Worm (Caenorhabditis elegans): ENCODE results near the gene ZK666.12.
A peak's percentile ranks its signal among the peaks of the same experiment; 100 is the strongest.

ZK666.12 gene

DNA sequence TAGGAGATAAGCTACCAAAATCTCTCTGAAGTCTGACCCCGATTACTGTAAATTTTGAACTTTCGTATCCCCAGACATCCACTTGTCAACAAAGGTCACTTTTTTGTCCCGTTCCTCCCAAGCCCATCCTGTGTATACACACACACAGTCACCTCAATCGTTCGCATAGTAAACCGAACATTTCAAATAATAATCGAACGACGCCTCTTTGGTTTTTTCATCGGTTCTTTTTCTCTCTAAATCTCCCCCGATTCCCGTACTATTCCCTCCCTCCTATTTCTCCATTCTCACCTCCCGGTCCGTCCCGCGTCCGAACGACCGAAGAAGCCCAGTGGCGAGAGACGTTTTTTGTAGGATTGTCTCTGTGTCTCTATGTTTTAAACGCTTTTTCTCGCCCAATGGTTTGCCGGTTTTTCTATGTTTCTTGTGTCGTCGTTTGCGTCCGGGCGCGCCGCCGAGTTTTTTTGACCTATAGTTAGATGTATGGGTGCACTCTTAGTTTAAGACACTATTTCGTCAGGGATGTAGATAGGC, 33.3 kb downstream of the ZK666.12 start:
- no peak for TF ChIP-seq nhr-84 (tag; optimal IDR thresholded peaks at IDR 0.05)
- peak; percentile 31 for TF ChIP-seq blmp-1 (tag; optimal IDR thresholded peaks at IDR 0.05)
- peak; percentile 12 for TF ChIP-seq lin-14 (GFP tag; optimal IDR thresholded peaks at IDR 0.05)

- TF ChIP-seq Y116A8C.19 (tag; optimal IDR thresholded peaks at IDR 0.05; ENCODE audit: borderline replicate concordance) (no peak), elt-3 (tag; optimal IDR thresholded peaks at IDR 0.05) (no peak)
Observed at ce11 chrII:10530907-10531306, 34.9 kb downstream of the ZK666.12 start.

ce11 chrII:10531604-10532003, 35.6 kb downstream of the ZK666.12 start:
- TF ChIP-seq dpl-1 (GFP tag; optimal IDR thresholded peaks at IDR 0.05), result no peak
- no peak for TF ChIP-seq ces-1 (GFP tag; optimal IDR thresholded peaks at IDR 0.05)
- TF ChIP-seq pax-3 (tag; optimal IDR thresholded peaks at IDR 0.05), result no peak
- no peak for TF ChIP-seq ceh-82 (tag; optimal IDR thresholded peaks at IDR 0.05)
- no peak for TF ChIP-seq Y116A8C.19 (tag; optimal IDR thresholded peaks at IDR 0.05; ENCODE audit: borderline replicate concordance)
- TF ChIP-seq nhr-77 (tag; optimal IDR thresholded peaks at IDR 0.05), result no peak
- no peak for TF ChIP-seq nhr-76 (tag; optimal IDR thresholded peaks at IDR 0.05)
- TF ChIP-seq xbp-1 (tag; optimal IDR thresholded peaks at IDR 0.05), result no peak
- TF ChIP-seq hpl-2 (GFP tag; optimal IDR thresholded peaks at IDR 0.05), result no peak
- TF ChIP-seq efl-1 (optimal IDR thresholded peaks at IDR 0.05), result no peak
- TF ChIP-seq efl-1 (GFP tag; optimal IDR thresholded peaks at IDR 0.05 in 1 of 2), result no peak
- no peak for TF ChIP-seq ets-5 (GFP tag; IDR thresholded peaks at IDR 0.05)
- no peak for TF ChIP-seq nhr-85 (tag)
- TF ChIP-seq pqm-1 (tag; optimal IDR thresholded peaks at IDR 0.05), result no peak
- TF ChIP-seq fos-1 (tag; optimal IDR thresholded peaks at IDR 0.05), result no peak
- no peak for TF ChIP-seq nhr-12 (tag; optimal IDR thresholded peaks at IDR 0.05)

- no peak for TF ChIP-seq swsn-7 (tag; optimal IDR thresholded peaks at IDR 0.05)
- TF ChIP-seq efl-3 (GFP tag; optimal IDR thresholded peaks at IDR 0.05), result no peak
- no peak for TF ChIP-seq C04F5.9 (tag; optimal IDR thresholded peaks at IDR 0.05)
- TF ChIP-seq pax-3 (tag; optimal IDR thresholded peaks at IDR 0.05), result no peak
- no peak for TF ChIP-seq lsy-2 (tag; optimal IDR thresholded peaks at IDR 0.05)
- peak; percentile 34 for TF ChIP-seq nhr-85 (tag)
- no peak for TF ChIP-seq hpl-2 (GFP tag; optimal IDR thresholded peaks at IDR 0.05)
Observed at ce11 chrII:10533985-10534384, 38.0 kb downstream of the ZK666.12 start.

DNA sequence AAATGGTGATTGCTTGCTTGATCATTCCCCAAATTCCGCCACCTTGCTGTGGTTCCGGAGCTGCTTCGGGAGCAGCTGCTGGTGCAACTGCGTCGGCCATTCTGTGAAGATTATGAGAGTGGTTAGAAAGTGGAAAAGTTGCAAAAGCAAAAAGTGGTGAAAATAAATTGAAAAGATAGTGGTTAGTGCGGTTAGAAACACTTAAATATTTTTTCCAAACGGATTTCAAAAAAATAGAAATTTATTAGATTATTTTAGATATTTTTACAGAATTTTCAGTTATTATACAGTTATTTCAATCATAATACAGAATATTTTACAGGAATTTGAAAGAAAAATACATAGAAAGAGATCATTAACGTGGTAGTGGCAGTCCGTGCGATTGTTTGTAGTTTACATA, 41.6 kb downstream of the ZK666.12 start, which contains the start of gene R166.2:
TSS of gene R166.2 (minus strand) at position 101 of the 400 bp plus-strand sequence.
- TF ChIP-seq C16A3.4 (tag; optimal IDR thresholded peaks at IDR 0.05) (no peak), unc-86 (tag; optimal IDR thresholded peaks at IDR 0.05) (no peak)

DNA sequence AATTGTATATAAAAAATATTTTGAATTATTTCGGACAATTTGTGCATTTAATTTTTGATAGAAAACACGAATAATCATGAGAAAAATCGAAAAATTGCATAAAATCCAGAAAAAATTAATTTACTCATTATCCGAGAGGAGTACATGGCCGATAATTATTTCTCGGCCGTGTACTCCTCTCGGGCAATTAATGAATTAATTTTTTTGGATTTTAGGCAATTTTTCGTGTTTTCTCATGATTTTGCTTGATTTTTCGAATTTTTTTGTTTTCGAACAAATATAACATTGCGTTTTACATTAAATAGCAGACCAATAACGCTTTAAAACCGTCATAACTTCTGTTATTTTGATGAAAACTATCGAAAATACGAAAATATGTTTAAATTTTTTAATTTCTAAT, 42.0 kb downstream of the ZK666.12 start:
- TF ChIP-seq ceh-88 (GFP tag; IDR thresholded peaks at IDR 0.05) (no peak), snu-23 (GFP tag; optimal IDR thresholded peaks at IDR 0.05) (peak; percentile 84), xbp-1 (tag; optimal IDR thresholded peaks at IDR 0.05) (peak; percentile 81), skn-1 (tag; optimal IDR thresholded peaks at IDR 0.05) (peak; percentile 63), fkh-8 (tag; optimal IDR thresholded peaks at IDR 0.05) (peak; percentile 51), nhr-28 (tag; optimal IDR thresholded peaks at IDR 0.05) (no peak), fkh-4 (tag; optimal IDR thresholded peaks at IDR 0.05; ENCODE audit: borderline replicate concordance) (peak; percentile 97), irx-1 (tag; optimal IDR thresholded peaks at IDR 0.05) (peak; percentile 94), efl-3 (GFP tag; optimal IDR thresholded peaks at IDR 0.05) (peak; percentile 56), lsy-2 (tag; optimal IDR thresholded peaks at IDR 0.05) (peak; percentile 69 to 80), dpl-1 (GFP tag; optimal IDR thresholded peaks at IDR 0.05) (peak; percentile 42 to 73 (median 52)), unc-62 (GFP tag; optimal IDR thresholded peaks at IDR 0.05) (no peak), Y116A8C.19 (tag; optimal IDR thresholded peaks at IDR 0.05; ENCODE audit: borderline replicate concordance) (peak; percentile 56), nhr-11 (tag; optimal IDR thresholded peaks at IDR 0.05) (peak; percentile 55), C04F5.9 (tag; optimal IDR thresholded peaks at IDR 0.05) (peak; percentile 88), C34B4.2 (tag; optimal IDR thresholded peaks at IDR 0.05) (no peak), hlh-17 (GFP tag; optimal IDR thresholded peaks at IDR 0.05; ENCODE audit: borderline replicate concordance) (no peak), isw-1 (GFP tag; IDR thresholded peaks at IDR 0.05) (peak; percentile 25; the same call in 1 of the 2 replicates), nhr-12 (tag; optimal IDR thresholded peaks at IDR 0.05) (no peak), nhr-47 (tag; optimal IDR thresholded peaks at IDR 0.05) (peak; percentile 88), zip-4 (GFP tag; optimal IDR thresholded peaks at IDR 0.05) (peak; percentile 40), ceh-90 (tag; optimal IDR thresholded peaks at IDR 0.05) (peak; percentile 89), sptf-1 (tag; optimal IDR thresholded peaks at IDR 0.05) (no peak), pax-3 (tag; optimal IDR thresholded peaks at IDR 0.05) (peak; percentile 85), rnt-1 (tag; optimal IDR thresholded peaks at IDR 0.05) (peak; percentile 97)

Measured in whole organism, L1 larva.